Worm (Caenorhabditis elegans) whole organism, late embryonic: ENCODE measurements around the gene repo-1.

ENCODE experiments used
- K02D7.2 ChIP-seq: sonication (generic microtip); optimal IDR thresholded peaks from 2 replicates; lab custom pipeline; 2017; ENCODE audit warnings: mild to moderate bottlenecking, missing genetic modification characterization, missing compliant biosample characterization
- T23F11.4 ChIP-seq: fragments of 200-800 bp; sonication (Bioruptor generic); optimal IDR thresholded peaks from 2 replicates; lab custom pipeline; 2018; ENCODE audit warnings: mild to moderate bottlenecking, missing genetic modification characterization, missing compliant biosample characterization
- ceh-31 ChIP-seq: sonication (generic microtip); optimal IDR thresholded peaks from 2 replicates; lab custom pipeline; 2016; ENCODE audit warnings: missing genetic modification characterization, missing compliant biosample characterization
- ceh-34 ChIP-seq: sonication (generic microtip); optimal IDR thresholded peaks from 2 replicates; lab custom pipeline; 2016; ENCODE audit warnings: mild to moderate bottlenecking, missing genetic modification characterization, missing compliant biosample characterization
- ceh-9 ChIP-seq: sonication (generic microtip); optimal IDR thresholded peaks from 2 replicates; lab custom pipeline; 2016; ENCODE audit warnings: mild to moderate bottlenecking, missing genetic modification characterization, inconsistent platforms, missing compliant biosample characterization
- elt-2 ChIP-seq: sonication (generic microtip); optimal IDR thresholded peaks from 2 replicates; lab custom pipeline; 2016; ENCODE audit warnings: missing genetic modification reagents, missing genetic modification characterization, missing compliant biosample characterization
- gmeb-2 ChIP-seq: sonication (generic microtip); optimal IDR thresholded peaks from 2 replicates; lab custom pipeline; 2016; ENCODE audit warnings: missing genetic modification characterization, inconsistent platforms, missing compliant biosample characterization
- hlh-13 ChIP-seq: fragments of 200-800 bp; sonication (Bioruptor generic); optimal IDR thresholded peaks from 2 replicates; lab custom pipeline; 2018; ENCODE audit warnings: mild to moderate bottlenecking, missing genetic modification characterization, missing compliant biosample characterization
- hlh-30 ChIP-seq: sonication (generic microtip); optimal IDR thresholded peaks from 2 replicates; lab custom pipeline; 2017; ENCODE audit warnings: antibody characterized with exemption, missing genetic modification characterization, missing compliant biosample characterization; ENCODE audit not compliant: insufficient read depth
- hlh-6 ChIP-seq: sonication (generic microtip); optimal IDR thresholded peaks from 2 replicates; lab custom pipeline; 2016; ENCODE audit warnings: missing genotype, missing genetic modification characterization, missing compliant biosample characterization
- hlh-8 ChIP-seq: sonication (generic microtip); optimal IDR thresholded peaks from 2 replicates; lab custom pipeline; 2016; ENCODE audit warnings: missing genotype, missing genetic modification characterization, missing compliant biosample characterization
- mec-3 ChIP-seq: sonication (generic microtip); optimal IDR thresholded peaks from 2 replicates; lab custom pipeline; 2016; ENCODE audit warnings: borderline replicate concordance, missing genetic modification characterization, missing compliant biosample characterization
- nfya-1 ChIP-seq: sonication (generic microtip); optimal IDR thresholded peaks from 2 replicates; lab custom pipeline; 2017; ENCODE audit warnings: missing genetic modification characterization, mild to moderate bottlenecking, missing compliant biosample characterization, antibody characterized with exemption, moderate library complexity
- nhr-11 ChIP-seq: fragments of 150-350 bp; optimal IDR thresholded peaks from 2 replicates; lab custom pipeline; 2014; ENCODE audit warnings: missing biosample characterization, missing genetic modification characterization
- nhr-232 ChIP-seq: sonication (generic microtip); optimal IDR thresholded peaks from 2 replicates; lab custom pipeline; 2016; ENCODE audit warnings: missing genetic modification characterization, missing compliant biosample characterization
- pag-3 ChIP-seq: sonication (generic microtip); optimal IDR thresholded peaks from 2 replicates; lab custom pipeline; 2016; ENCODE audit warnings: missing compliant biosample characterization, missing genetic modification characterization, borderline replicate concordance
- pat-9 ChIP-seq: fragments of 200-800 bp; sonication (Bioruptor generic); optimal IDR thresholded peaks from 2 replicates; lab custom pipeline; 2018; ENCODE audit warnings: mild to moderate bottlenecking, missing genetic modification characterization, moderate library complexity, missing compliant biosample characterization
- pha-4 ChIP-seq: fragments of 150-350 bp; optimal IDR thresholded peaks from 2 replicates; lab custom pipeline; 2018; ENCODE audit warnings: missing biosample characterization, missing genetic modification reagents, missing genetic modification characterization
- ref-2 ChIP-seq: sonication (generic microtip); optimal IDR thresholded peaks from 2 replicates; lab custom pipeline; 2016; ENCODE audit warnings: missing genetic modification characterization, missing compliant biosample characterization
- rnt-1 ChIP-seq: sonication (generic microtip); optimal IDR thresholded peaks from 2 replicates; lab custom pipeline; 2016; ENCODE audit warnings: missing genetic modification characterization, missing compliant biosample characterization
- sdc-2 ChIP-seq: sonication (generic microtip); optimal IDR thresholded peaks from 2 replicates; lab custom pipeline; 2016; ENCODE audit warnings: missing genotype, missing genetic modification characterization, missing compliant biosample characterization
- sox-2 ChIP-seq: fragments of 200-800 bp; sonication (Bioruptor generic); IDR thresholded peaks from 2 replicates; pipeline ENCODE4 v1.3.6; 2022; ENCODE audit warnings: missing genetic modification reagents, missing genetic modification characterization, missing compliant biosample characterization
- ttx-3 ChIP-seq: sonication (generic microtip); optimal IDR thresholded peaks from 2 replicates; lab custom pipeline; 2016; ENCODE audit warnings: missing genetic modification reagents, missing genetic modification characterization, missing compliant biosample characterization
- unc-3 ChIP-seq, 2 experiments: fragments of 200-800 bp in 1 of 2; sonication (Bioruptor generic) in 1 of 2; sonication (generic microtip) in 1 of 2; conservative IDR thresholded peaks in 1 of 2; optimal IDR thresholded peaks in 1 of 2; 2 replicates each; pipeline versions ENCODE4 v1.3.6 to Lab custom; 2016 to 2022; ENCODE audit warnings: missing compliant biosample characterization in 2 of 2, missing genetic modification characterization in 2 of 2, missing genetic modification reagents in 1 of 2
- unc-42 ChIP-seq: sonication (generic microtip); optimal IDR thresholded peaks from 2 replicates; lab custom pipeline; 2016; ENCODE audit warnings: missing genotype, missing genetic modification characterization, missing compliant biosample characterization
- zip-5 ChIP-seq: sonication (generic microtip); optimal IDR thresholded peaks from 2 replicates; lab custom pipeline; 2016; ENCODE audit warnings: missing genetic modification characterization, missing compliant biosample characterization
- ztf-16 ChIP-seq: sonication (generic microtip); optimal IDR thresholded peaks from 2 replicates; lab custom pipeline; 2017; ENCODE audit warnings: missing genetic modification characterization, missing compliant biosample characterization

Gene repo-1

DNA sequence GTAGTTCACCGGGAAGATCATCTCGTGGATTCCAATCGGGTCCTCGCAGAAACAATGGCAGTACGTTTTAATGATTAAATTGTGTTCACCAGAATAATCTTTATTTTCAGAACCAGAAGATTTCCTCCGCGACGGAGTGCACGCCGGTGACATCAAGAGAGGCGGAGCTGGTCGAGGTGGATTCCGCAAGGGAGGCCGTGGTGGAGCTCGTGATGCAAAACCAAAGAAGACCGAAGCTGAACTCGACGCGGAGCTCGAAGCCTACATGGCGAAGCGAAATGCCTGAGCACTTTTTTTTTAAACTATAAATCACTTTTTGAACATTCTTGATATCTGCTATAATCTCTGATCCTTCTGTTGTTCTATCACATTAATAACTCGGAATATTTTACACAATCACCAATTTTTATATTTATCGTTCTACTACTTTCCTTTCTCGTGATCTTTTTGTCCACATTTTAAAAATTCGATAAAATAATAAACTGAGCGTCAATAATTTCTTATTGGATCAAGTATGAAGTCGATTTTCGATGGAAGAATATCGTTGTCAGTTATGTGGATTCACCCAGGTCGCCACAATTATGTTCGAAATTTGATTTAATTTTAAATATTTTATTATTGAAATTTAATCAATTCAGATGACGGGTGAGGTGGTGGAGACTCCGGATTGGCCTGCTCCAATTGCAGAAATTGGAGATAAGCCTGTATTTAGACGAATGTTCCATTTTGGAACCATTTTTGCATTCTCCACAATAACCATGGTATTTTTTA is 40.2 kb downstream of the repo-1 start, which contains the start of gene dhhc-6:
TSS of gene dhhc-6 (plus strand) at position 639 of the 771 bp plus-strand sequence.
- no peak for TF ChIP-seq hlh-13 (GFP tag; lab: Kevin White, UChicago)
- TF ChIP-seq ceh-34 (tag; lab: Kevin White, UChicago), result no peak

DNA sequence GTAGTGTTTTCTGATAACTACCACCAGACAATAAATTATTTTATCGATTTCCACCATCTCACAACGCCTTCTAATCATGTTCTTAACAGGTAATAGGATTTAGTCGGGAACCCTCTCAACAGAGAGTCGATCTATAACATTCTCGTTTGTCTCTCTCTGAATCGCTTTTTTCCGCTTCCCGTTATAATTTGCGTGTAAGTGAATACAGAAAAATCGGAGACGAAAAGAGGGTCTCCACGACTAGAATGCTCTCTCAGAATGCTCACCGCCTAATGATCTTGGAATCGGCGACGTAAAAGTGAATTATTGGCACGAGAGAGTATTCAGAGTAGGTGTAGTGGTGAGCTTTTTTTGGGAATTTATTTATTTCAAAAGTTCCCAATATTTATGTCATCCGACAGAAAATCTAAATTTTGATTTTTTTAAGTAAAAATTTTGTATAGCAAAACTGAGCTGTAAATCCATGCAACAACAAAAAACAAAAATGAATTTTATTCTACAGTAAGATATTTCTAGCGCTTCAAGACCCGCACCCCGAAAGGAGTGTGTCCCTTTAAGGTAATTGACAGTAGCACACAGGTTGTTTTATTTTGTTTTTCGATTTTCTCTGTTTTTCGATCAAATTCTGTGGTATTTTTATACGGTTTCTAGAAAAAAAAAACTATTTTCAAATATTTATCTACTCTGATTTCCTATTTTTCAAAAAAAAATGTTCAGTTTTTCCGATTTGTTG is 42.6 kb downstream of the repo-1 start:
- TF ChIP-seq sox-2 (GFP tag; lab: Robert Waterston, UW) (no peak), unc-42 (peak; percentile 71)

DNA sequence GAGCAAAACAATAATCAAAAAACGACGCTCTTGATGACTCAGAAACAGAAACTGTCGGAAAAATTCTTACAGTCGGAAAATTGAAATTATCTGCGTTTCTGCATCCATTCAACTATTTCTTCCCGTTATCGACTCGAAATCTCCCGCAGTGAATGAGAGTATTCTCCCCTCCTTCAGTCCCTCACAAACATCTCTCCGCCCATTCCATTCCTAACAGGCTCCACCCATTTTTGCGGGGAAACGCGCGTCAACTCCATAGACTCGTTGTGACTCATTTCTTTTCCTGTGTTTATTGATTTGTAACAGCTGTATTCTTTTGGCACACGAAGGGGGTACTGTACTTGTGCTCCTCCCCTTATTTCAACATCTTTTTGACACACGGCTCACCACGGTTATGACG is 43.6 kb downstream of the repo-1 start:
- TF ChIP-seq nfya-1 (peak; percentile 10), ceh-31 (tag; lab: Kevin White, UChicago) (no peak), sdc-2 (tag; lab: Kevin White, UChicago) (no peak)

DNA sequence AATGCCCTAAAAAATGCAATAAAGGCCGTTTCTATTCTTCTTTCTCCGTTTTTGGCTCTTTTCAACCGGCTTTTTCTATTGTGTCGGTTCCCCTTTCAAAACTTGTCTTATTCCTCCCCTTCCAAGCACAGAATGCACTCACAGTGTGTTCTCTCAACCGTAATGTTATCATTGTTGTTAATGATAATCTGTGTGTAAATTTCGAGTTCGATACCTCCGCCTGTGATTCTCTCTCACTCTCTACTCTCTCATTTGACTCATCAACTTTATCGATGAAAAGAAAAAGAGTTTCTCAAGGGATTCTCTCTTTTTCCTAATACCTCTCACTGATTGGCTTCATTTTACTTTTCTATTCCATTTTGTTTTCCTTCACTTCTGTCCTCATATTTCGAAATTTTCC is 44.4 kb downstream of the repo-1 start:
- TF ChIP-seq hlh-30 (no peak), unc-3 (GFP tag; conservative IDR thresholded peaks at IDR 0.05; lab: Robert Waterston, UW) (no peak), unc-3 (tag; optimal IDR thresholded peaks at IDR 0.05; lab: Kevin White, UChicago) (no peak), ref-2 (no peak), pag-3 (tag; lab: Kevin White, UChicago) (no peak), sdc-2 (tag; lab: Kevin White, UChicago) (no peak), ztf-16 (no peak), sox-2 (GFP tag; lab: Robert Waterston, UW) (no peak), nhr-11 (tag; lab: Kevin White, UChicago) (no peak)

DNA sequence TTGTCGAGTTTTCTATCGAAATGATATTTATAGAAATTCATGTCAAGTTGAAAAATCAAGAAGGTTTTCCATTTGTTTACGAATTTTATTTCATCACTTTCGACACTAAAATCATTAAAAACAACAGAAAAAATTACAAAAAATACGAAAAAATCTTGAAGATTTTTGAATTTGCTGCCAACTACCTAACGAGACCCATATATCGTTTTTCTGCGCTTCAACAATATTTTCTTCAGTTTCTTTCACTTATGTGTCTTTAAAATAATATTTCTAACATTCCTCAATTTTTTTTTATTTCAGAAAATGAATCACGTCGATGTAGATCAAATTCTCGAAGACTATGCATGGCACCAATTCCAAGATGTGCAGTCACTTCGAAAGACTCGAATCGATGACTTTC is 44.9 kb downstream of the repo-1 start, which contains the start of gene lin-24:
TSS of gene lin-24 (plus strand) at position 301 of the 400 bp plus-strand sequence.
- TF ChIP-seq elt-2 (tag; lab: Kevin White, UChicago) (no peak), ttx-3 (tag; lab: Kevin White, UChicago) (no peak), mec-3 (tag; lab: Kevin White, UChicago) (no peak), ceh-31 (tag; lab: Kevin White, UChicago) (no peak), hlh-6 (no peak), ref-2 (no peak), ceh-9 (tag; lab: Kevin White, UChicago) (no peak), unc-3 (GFP tag; conservative IDR thresholded peaks at IDR 0.05; lab: Robert Waterston, UW) (no peak), unc-3 (tag; optimal IDR thresholded peaks at IDR 0.05; lab: Kevin White, UChicago) (no peak), pha-4 (tag; lab: Kevin White, UChicago) (no peak), gmeb-2 (tag; lab: Kevin White, UChicago) (no peak), hlh-8 (tag; lab: Kevin White, UChicago) (no peak), pat-9 (no peak), nhr-232 (tag; lab: Kevin White, UChicago) (no peak), K02D7.2 (no peak), rnt-1 (tag; lab: Kevin White, UChicago) (no peak), T23F11.4 (no peak), zip-5 (tag; lab: Kevin White, UChicago) (no peak)
